Fruit fly (Drosophila melanogaster) whole organism, embryonic: ENCODE measurements around the gene CG6959.
A peak's percentile ranks its signal among the peaks of the same experiment; 100 is the strongest.

ENCODE experiments used
- ATbp ChIP-seq: fragments of 200-800 bp; sonication (Bioruptor generic); optimal IDR thresholded peaks from 2 replicates; lab custom pipeline; 2017; ENCODE audit warnings: missing biosample characterization, mild to moderate bottlenecking, missing genetic modification characterization, missing genetic modification reagents
- Ada2b ChIP-seq: fragments of 200-800 bp; sonication (Bioruptor generic); IDR thresholded peaks from 2 replicates; pipeline ENCODE4 v1.3.6; 2022; ENCODE audit warnings: missing biosample characterization, missing genetic modification characterization
- Awh ChIP-seq: fragments of 200-800 bp; sonication (Bioruptor generic); IDR thresholded peaks from 2 replicates; pipeline ENCODE4, ENCODE4 v1.3.6; 2022; ENCODE audit warnings: missing biosample characterization, missing genetic modification characterization
- Bgb ChIP-seq: fragments of 200-800 bp; sonication (Bioruptor generic); IDR thresholded peaks from 2 replicates; pipeline ENCODE4 v1.3.6; 2022; ENCODE audit warnings: missing biosample characterization, missing genetic modification characterization; ENCODE audit not compliant: partially characterized antibody
- CG1024 ChIP-seq: fragments of 200-800 bp; sonication (Bioruptor generic); IDR thresholded peaks from 2 replicates; pipeline ENCODE4 v1.3.6; 2022; ENCODE audit warnings: missing biosample characterization, missing genetic modification characterization
- CG11085 ChIP-seq: fragments of 200-800 bp; sonication (Bioruptor generic); IDR thresholded peaks from 2 replicates; pipeline ENCODE4 v1.3.6; 2022; ENCODE audit warnings: missing biosample characterization, missing genetic modification characterization
- CG12219 ChIP-seq: fragments of 200-800 bp; sonication (Bioruptor generic); optimal IDR thresholded peaks from 3 replicates; lab custom pipeline; 2018; ENCODE audit warnings: missing biosample characterization, mild to moderate bottlenecking, missing genetic modification characterization
- CG13123 ChIP-seq: fragments of 200-800 bp; sonication (Bioruptor generic); optimal IDR thresholded peaks from 2 replicates; lab custom pipeline; 2016; ENCODE audit warnings: missing biosample characterization, missing genetic modification characterization
- CG14014 ChIP-seq: fragments of 200-800 bp; sonication (Bioruptor generic); IDR thresholded peaks from 2 replicates; pipeline ENCODE4 v1.3.6; 2022; ENCODE audit warnings: missing biosample characterization, missing genetic modification characterization
- CG15011 ChIP-seq: fragments of 200-800 bp; sonication (Bioruptor generic); optimal IDR thresholded peaks from 3 replicates; lab custom pipeline; 2018; ENCODE audit warnings: missing biosample characterization, mild to moderate bottlenecking, missing genetic modification characterization
- CG33557 ChIP-seq: fragments of 200-800 bp; sonication (Bioruptor generic); optimal IDR thresholded peaks from 2 replicates; lab custom pipeline; 2019; ENCODE audit warnings: missing biosample characterization, mild to moderate bottlenecking, missing genetic modification characterization, moderate library complexity
- CG34422 ChIP-seq: fragments of 200-800 bp; sonication (Bioruptor generic); IDR thresholded peaks from 3 replicates; pipeline ENCODE4 v1.3.6; 2022; ENCODE audit warnings: missing biosample characterization, missing genetic modification characterization
- CG4854 ChIP-seq: fragments of 200-800 bp; sonication (Bioruptor generic); optimal IDR thresholded peaks from 2 replicates; lab custom pipeline; 2016; ENCODE audit warnings: missing biosample characterization, missing genetic modification characterization, inconsistent platforms
- CG6683 ChIP-seq: fragments of 200-800 bp; sonication (Bioruptor generic); optimal IDR thresholded peaks from 2 replicates; lab custom pipeline; 2017; ENCODE audit warnings: missing biosample characterization, mild to moderate bottlenecking, missing genetic modification characterization, missing genetic modification reagents
- CG6791 ChIP-seq: fragments of 200-800 bp; sonication (Bioruptor generic); IDR thresholded peaks from 3 replicates; pipeline ENCODE4 v1.3.6; 2022; ENCODE audit warnings: missing biosample characterization, missing genetic modification characterization; ENCODE audit not compliant: partially characterized antibody
- CG7556 ChIP-seq: fragments of 200-800 bp; sonication (Bioruptor generic); optimal IDR thresholded peaks from 2 replicates; lab custom pipeline; 2017; ENCODE audit warnings: missing biosample characterization, mild to moderate bottlenecking, missing genetic modification characterization
- CG8089 ChIP-seq: fragments of 200-800 bp; sonication (Bioruptor generic); optimal IDR thresholded peaks from 3 replicates; lab custom pipeline; 2016; ENCODE audit warnings: missing biosample characterization, missing genetic modification characterization
- CTCF ChIP-seq: fragments of 200-800 bp; sonication (Bioruptor generic); optimal IDR thresholded peaks from 2 replicates; lab custom pipeline; 2017; ENCODE audit warnings: missing biosample characterization, mild to moderate bottlenecking, missing genetic modification characterization, moderate library complexity
- CkIIα-i1 ChIP-seq: fragments of 200-800 bp; sonication (Bioruptor generic); IDR thresholded peaks from 2 replicates; pipeline ENCODE4 v1.3.6; 2022; ENCODE audit warnings: missing biosample characterization, missing genetic modification characterization
- Hand ChIP-seq: fragments of 200-800 bp; sonication (Bioruptor generic); optimal IDR thresholded peaks from 2 replicates; lab custom pipeline; 2017; ENCODE audit warnings: mild to moderate bottlenecking, missing biosample characterization, missing genetic modification reagents, missing genetic modification characterization
- MESR4 ChIP-seq: fragments of 200-800 bp; sonication (Bioruptor generic); optimal IDR thresholded peaks from 2 replicates; lab custom pipeline; 2018; ENCODE audit warnings: missing biosample characterization, mild to moderate bottlenecking, missing genetic modification characterization, moderate library complexity
- MTF-1 ChIP-seq: fragments of 200-800 bp; sonication (Bioruptor generic); optimal IDR thresholded peaks from 2 replicates; lab custom pipeline; 2018; ENCODE audit warnings: missing biosample characterization, mild to moderate bottlenecking, missing genetic modification characterization, borderline replicate concordance
- Oaz ChIP-seq: fragments of 200-800 bp; sonication (Bioruptor generic); IDR thresholded peaks from 2 replicates; pipeline ENCODE4 v1.3.6; 2022; ENCODE audit warnings: missing biosample characterization, missing genetic modification characterization
- Opbp ChIP-seq: fragments of 200-800 bp; sonication (Bioruptor generic); IDR thresholded peaks from 3 replicates; pipeline ENCODE4 v1.3.6; 2022; ENCODE audit warnings: missing biosample characterization, missing genetic modification characterization; ENCODE audit not compliant: partially characterized antibody
- Pdp1 ChIP-seq, 2 experiments: fragments of 200-800 bp; sonication (Bioruptor generic); optimal IDR thresholded peaks; 3 replicates each; lab custom pipeline; 2016; ENCODE audit warnings: missing biosample characterization in 2 of 2, missing genetic modification characterization in 2 of 2, mild to moderate bottlenecking in 1 of 2, moderate library complexity in 1 of 2
- Ptx1 ChIP-seq: fragments of 200-800 bp; sonication (Bioruptor generic); IDR thresholded peaks from 2 replicates; pipeline ENCODE4 v1.3.6; 2022; ENCODE audit warnings: missing biosample characterization, missing genetic modification characterization
- Rx ChIP-seq: fragments of 200-800 bp; sonication (Bioruptor generic); IDR thresholded peaks from 2 replicates; pipeline ENCODE4 v1.3.6; 2022; ENCODE audit warnings: missing biosample characterization, missing genetic modification characterization
- Tbp ChIP-seq: fragments of >200 bp; optimal IDR thresholded peaks from 2 replicates; lab custom pipeline; 2018; ENCODE audit warnings: missing biosample characterization, missing genetic modification characterization
- amos ChIP-seq: fragments of 200-800 bp; sonication (Bioruptor generic); IDR thresholded peaks from 2 replicates; pipeline ENCODE4 v1.3.6; 2022; ENCODE audit warnings: missing biosample characterization, missing genetic modification characterization; ENCODE audit not compliant: partially characterized antibody
- ase ChIP-seq: fragments of 200-800 bp; sonication (Bioruptor generic); IDR thresholded peaks from 3 replicates; pipeline ENCODE4 v1.3.6; 2022; ENCODE audit warnings: missing biosample characterization, missing genetic modification characterization
- en ChIP-seq: fragments of 200-800 bp; sonication (Bioruptor generic); optimal IDR thresholded peaks from 2 replicates; lab custom pipeline; 2016; ENCODE audit warnings: missing biosample characterization, missing genetic modification characterization
- esg ChIP-seq: fragments of 200-800 bp; sonication (Bioruptor generic); conservative IDR thresholded peaks from 2 replicates; pipeline ENCODE4 v1.3.6; 2022; ENCODE audit warnings: missing biosample characterization, missing genetic modification characterization
- hbn ChIP-seq: fragments of 200-800 bp; sonication (Bioruptor generic); IDR thresholded peaks from 2 replicates; pipeline ENCODE4 v1.3.6; 2022; ENCODE audit warnings: missing biosample characterization, missing genetic modification characterization; ENCODE audit not compliant: partially characterized antibody
- kah ChIP-seq: fragments of 200-800 bp; sonication (Bioruptor generic); optimal IDR thresholded peaks from 2 replicates; lab custom pipeline; 2018; ENCODE audit warnings: missing biosample characterization, mild to moderate bottlenecking, missing genetic modification characterization
- lilli ChIP-seq: fragments of 200-800 bp; sonication (Bioruptor generic); optimal IDR thresholded peaks from 3 replicates; lab custom pipeline; 2016; ENCODE audit warnings: missing biosample characterization, missing genetic modification characterization
- lola ChIP-seq, 3 experiments: fragments of >200 bp in 2 of 3; fragments of 200-800 bp in 1 of 3; sonication (Bioruptor generic) in 1 of 3; optimal IDR thresholded peaks; 2 replicates each; lab custom pipeline; 2017 to 2019; ENCODE audit warnings: missing biosample characterization in 3 of 3, missing genetic modification characterization in 3 of 3, mild to moderate bottlenecking in 1 of 3, moderate library complexity in 1 of 3
- mam ChIP-seq: fragments of 200-800 bp; sonication (Bioruptor generic); optimal IDR thresholded peaks from 3 replicates; lab custom pipeline; 2016; ENCODE audit warnings: missing biosample characterization, missing genetic modification characterization
- pb ChIP-seq: fragments of 200-800 bp; sonication (Bioruptor generic); optimal IDR thresholded peaks from 3 replicates; lab custom pipeline; 2016; ENCODE audit warnings: missing biosample characterization, missing genetic modification characterization
- pfk ChIP-seq: fragments of 200-800 bp; sonication (Bioruptor generic); optimal IDR thresholded peaks from 2 replicates; lab custom pipeline; 2018; ENCODE audit warnings: missing biosample characterization, mild to moderate bottlenecking, missing genetic modification characterization, moderate library complexity
- prd ChIP-seq, 3 experiments: fragments of >200 bp in 2 of 3; fragments of 200-800 bp in 1 of 3; sonication (Bioruptor generic) in 1 of 3; optimal IDR thresholded peaks in 2 of 3; IDR thresholded peaks in 1 of 3; 2 replicates in 2 of 3; 3 replicates in 1 of 3; pipeline versions ENCODE4 v1.3.6 to Lab custom; 2017 to 2022; ENCODE audit warnings: missing biosample characterization in 1 of 3, missing genetic modification characterization in 1 of 3
- psq ChIP-seq: fragments of 200-800 bp; sonication (Bioruptor generic); optimal IDR thresholded peaks from 2 replicates; lab custom pipeline; 2017; ENCODE audit warnings: missing biosample characterization, missing genetic modification characterization
- pzg ChIP-seq: fragments of 200-800 bp; sonication (Bioruptor generic); optimal IDR thresholded peaks from 3 replicates; lab custom pipeline; 2018; ENCODE audit warnings: missing biosample characterization, mild to moderate bottlenecking, missing genetic modification characterization, moderate library complexity
- sens-2 ChIP-seq: fragments of 200-800 bp; sonication (Bioruptor generic); IDR thresholded peaks from 2 replicates; pipeline ENCODE4 v1.3.6; 2022; ENCODE audit warnings: missing biosample characterization, missing genetic modification characterization
- slbo ChIP-seq: fragments of 200-800 bp; sonication (Bioruptor generic); IDR thresholded peaks from 2 replicates; pipeline ENCODE4 v1.3.6; 2022; ENCODE audit warnings: missing biosample characterization, missing genetic modification characterization
- so ChIP-seq: fragments of 200-800 bp; sonication (Bioruptor generic); IDR thresholded peaks from 3 replicates; pipeline ENCODE4 v1.3.6; 2022; ENCODE audit warnings: missing biosample characterization, missing genetic modification characterization
- sug ChIP-seq: fragments of 200-800 bp; optimal IDR thresholded peaks from 2 replicates; lab custom pipeline; 2019; ENCODE audit warnings: missing biosample characterization, mild to moderate bottlenecking, missing genetic modification characterization, moderate library complexity
- tap ChIP-seq: fragments of 200-800 bp; optimal IDR thresholded peaks from 3 replicates; lab custom pipeline; 2019; ENCODE audit warnings: missing biosample characterization, mild to moderate bottlenecking, missing genetic modification characterization, moderate library complexity

CG6959 gene

DNA sequence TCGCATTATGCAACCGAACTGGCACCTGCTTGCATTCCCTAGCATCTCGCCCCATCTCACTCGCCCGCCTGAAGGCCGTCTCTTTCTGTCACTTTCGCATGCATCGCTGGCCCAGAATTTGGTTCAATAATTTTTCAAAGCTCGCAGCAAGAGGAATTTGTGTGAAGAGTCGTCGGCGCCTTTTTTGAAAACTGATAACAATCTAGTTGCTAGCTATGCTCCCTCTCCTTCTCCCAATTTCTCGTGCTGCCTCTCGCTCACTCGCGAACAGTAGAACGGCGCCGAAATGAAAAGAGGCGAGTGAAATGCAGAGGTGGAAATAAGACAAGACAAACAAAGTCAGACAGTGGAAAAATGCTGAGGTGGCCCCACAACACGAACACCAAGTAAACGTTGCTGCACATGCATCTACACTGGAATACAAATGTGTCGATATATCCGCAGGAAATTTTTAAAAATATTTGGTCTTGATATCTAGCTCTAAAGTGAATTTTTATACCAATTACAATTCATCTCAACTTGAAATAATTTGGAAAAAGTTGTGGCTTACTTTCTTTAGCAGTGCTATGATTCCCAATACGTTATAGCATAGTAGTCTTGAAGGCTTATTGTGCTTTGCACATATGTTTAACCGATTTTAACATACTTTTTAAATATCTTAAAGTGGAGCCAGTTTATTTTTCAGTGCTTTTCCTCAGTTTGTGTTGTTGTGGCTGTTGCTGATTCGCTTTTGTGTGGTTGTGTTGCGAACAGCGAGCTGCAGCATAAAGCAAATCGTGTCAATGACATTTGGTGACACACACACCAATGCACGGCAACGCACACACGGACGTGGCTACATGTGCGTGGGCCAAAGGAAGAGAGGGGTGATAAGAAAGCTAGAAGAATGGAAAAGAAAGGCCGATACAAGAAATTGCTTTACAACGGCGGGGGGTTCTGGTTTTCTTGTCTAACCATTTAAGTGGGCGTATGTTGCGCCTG is 18.1 kb downstream of the CG6959 start (continued):
- no peak for TF ChIP-seq CG11085 (GFP tag; lab: Robert Waterston, UW)
- peak; percentile 36 for TF ChIP-seq CG6683
- TF ChIP-seq kah (GFP tag; lab: Kevin White, UChicago): peak; percentile 52
- TF ChIP-seq Oaz (GFP tag; lab: Robert Waterston, UW): no peak
- peak; percentile 75 for TF ChIP-seq Ptx1 (GFP tag; lab: Robert Waterston, UW)
- TF ChIP-seq sug (tag; lab: Kevin White, UChicago): peak; percentile 46
- peak; percentile 51; the same call in 1 of the 2 replicates for TF ChIP-seq sens-2 (GFP tag; lab: Robert Waterston, UW)
- TF ChIP-seq Bgb (GFP tag; lab: Robert Waterston, UW): no peak
- peak; percentile 67 for TF ChIP-seq en (GFP tag; lab: Kevin White, UChicago)
- TF ChIP-seq ase (GFP tag; lab: Robert Waterston, UW): peak; percentile 62; the same call in 1 of the 3 replicates
- no peak for TF ChIP-seq mam
- 0 out of 2 replicates have a peak, but pooled peaks have one; percentile 29 for TF ChIP-seq Ada2b (GFP tag; lab: Robert Waterston, UW)
- TF ChIP-seq ATbp (GFP tag; lab: Kevin White, UChicago): peak; percentile 94
- TF ChIP-seq lola (GFP tag; optimal IDR thresholded peaks at IDR 0.05; lab: Kevin White, UChicago): peak in 1 of 3 experiments; percentile 95
- TF ChIP-seq lilli (GFP tag; lab: Kevin White, UChicago): peak; percentile 41
- peak; percentile 63 for TF ChIP-seq psq
- TF ChIP-seq pb (GFP tag; lab: Kevin White, UChicago): peak; percentile 28
- TF ChIP-seq CG15011: peak; percentile 15
- TF ChIP-seq MESR4 (GFP tag; lab: Kevin White, UChicago): no peak
- peak; percentile 47 for TF ChIP-seq CG13123
- peak; percentile 66 for TF ChIP-seq CG4854 (GFP tag; lab: Kevin White, UChicago)
- TF ChIP-seq CG12219: peak; percentile 84
- TF ChIP-seq CG14014 (GFP tag; lab: Robert Waterston, UW): no peak
- peak; percentile 80 for TF ChIP-seq tap
- no peak for TF ChIP-seq pfk (GFP tag; lab: Kevin White, UChicago)
- TF ChIP-seq Rx (GFP tag; lab: Robert Waterston, UW): peak; percentile 24; the same call in 1 of the 2 replicates
- no peak for TF ChIP-seq slbo
- TF ChIP-seq amos (GFP tag; lab: Robert Waterston, UW): no peak
- TF ChIP-seq Opbp (GFP tag; lab: Robert Waterston, UW): no peak
- TF ChIP-seq Hand (GFP tag; lab: Kevin White, UChicago): no peak
- TF ChIP-seq CG34422 (GFP tag; lab: Robert Waterston, UW): peak; percentile 75; the same call in 2 of the 3 replicates
- no peak for TF ChIP-seq CkIIα-i1
- no peak for TF ChIP-seq pzg
- peak; percentile 49 for TF ChIP-seq CTCF
- TF ChIP-seq CG6791: no peak
- TF ChIP-seq Pdp1 (GFP tag; optimal IDR thresholded peaks at IDR 0.05; lab: Kevin White, UChicago): peak; percentile 38 to 69
- TF ChIP-seq Awh (GFP tag; lab: Robert Waterston, UW): peak; percentile 60; the same call in 1 of the 2 replicates
- no peak; the same call in none of the 2 replicates for TF ChIP-seq CG1024 (GFP tag; lab: Robert Waterston, UW)
- TF ChIP-seq hbn (GFP tag; lab: Robert Waterston, UW): no peak
- TF ChIP-seq Tbp (GFP tag; lab: Kevin White, UChicago): no peak
- TF ChIP-seq esg: peak; percentile 65
- TF ChIP-seq prd (optimal IDR thresholded peaks at IDR 0.05; lab: Kevin White, UChicago): no peak
- peak; percentile 80; the same call in 2 of the 3 replicates for TF ChIP-seq prd (GFP tag; IDR thresholded peaks at IDR 0.05; lab: Robert Waterston, UW)
- TF ChIP-seq MTF-1: no peak
- peak; percentile 50; the same call in 1 of the 3 replicates for TF ChIP-seq so
- TF ChIP-seq CG33557: peak; percentile 85
- peak; percentile 87 for TF ChIP-seq CG7556
- TF ChIP-seq CG8089: peak; percentile 81
